Worm (Caenorhabditis elegans) whole organism, young adult: ENCODE measurements around the gene nhl-1.

Experiments used
- F37B4.10 ChIP-seq: fragments of 200-800 bp; sonication (Bioruptor generic); IDR thresholded peaks from 2 replicates; pipeline ENCODE4 v1.3.6; 2022; ENCODE audit warnings: missing genetic modification characterization, missing compliant biosample characterization
- ceh-100 ChIP-seq: fragments of 200-800 bp; sonication (Bioruptor generic); IDR thresholded peaks from 2 replicates; pipeline ENCODE4 v1.3.6; 2022; ENCODE audit warnings: missing genetic modification reagents, missing genetic modification characterization, missing compliant biosample characterization
- egl-18 ChIP-seq: fragments of 200-800 bp; sonication (Bioruptor generic); IDR thresholded peaks from 2 replicates; pipeline ENCODE4 v1.3.6; 2022; ENCODE audit warnings: missing genetic modification reagents, missing genetic modification characterization, missing compliant biosample characterization
- lir-1 ChIP-seq: fragments of 200-800 bp; sonication (Bioruptor generic); conservative IDR thresholded peaks from 2 replicates; pipeline ENCODE4 v1.3.6; 2022; ENCODE audit warnings: missing genetic modification reagents, missing genetic modification characterization, missing compliant biosample characterization
- snpc-1.1 ChIP-seq: sonication (generic microtip); optimal IDR thresholded peaks from 2 replicates; lab custom pipeline; 2017; ENCODE audit warnings: missing genetic modification characterization, mild to moderate bottlenecking, missing compliant biosample characterization, antibody characterized with exemption, moderate library complexity, missing genotype, missing genetic modification reagents; ENCODE audit not compliant: insufficient read depth
- unc-62 ChIP-seq: fragments of 150-350 bp; optimal IDR thresholded peaks from 2 replicates; lab custom pipeline; 2014; ENCODE audit warnings: missing biosample characterization, missing genetic modification reagents, missing genetic modification characterization
- ztf-26 ChIP-seq: sonication (generic microtip); optimal IDR thresholded peaks from 2 replicates; lab custom pipeline; 2017; ENCODE audit warnings: missing genetic modification characterization, missing compliant biosample characterization

- TF ChIP-seq lir-1 (GFP tag; lab: Robert Waterston, UW) (no peak), snpc-1.1 (tag; lab: Kevin White, UChicago) (no peak), unc-62 (GFP tag; lab: Kevin White, UChicago) (no peak), ztf-26 (no peak), ceh-100 (GFP tag; lab: Robert Waterston, UW) (no peak), egl-18 (GFP tag; lab: Robert Waterston, UW) (no peak), F37B4.10 (GFP tag; lab: Robert Waterston, UW) (no peak)
Observed at ce11 chrIII:9152950-9153349, 759 bp downstream of the nhl-1 start.
